Fruit fly (Drosophila melanogaster): Measurements from ENCODE around the gene CG13101.

dm6 chr2L:8957152-8957551 is 27.5 kb downstream of the CG13101 start:
- TF ChIP-seq insv (optimal IDR thresholded peaks at IDR 0.05) (no peak), h (optimal IDR thresholded peaks at IDR 0.05) (no peak), Sin3A (optimal IDR thresholded peaks at IDR 0.05) (no peak), psq (optimal IDR thresholded peaks at IDR 0.05) (no peak)

Data from Kc167 (cell line).